Worm (Caenorhabditis elegans) whole organism, young adult: ENCODE results near the gene F46F5.11.

Experiments
- ama-1 ChIP-seq, 3 experiments: fragments of 150-350 bp in 1 of 3; sonication (generic microtip) in 2 of 3; optimal IDR thresholded peaks; 2 replicates each; lab custom pipeline; 2014 to 2018; ENCODE audit warnings: missing biosample characterization in 2 of 3, missing genetic modification characterization in 2 of 3, missing genetic modification reagents in 2 of 3
- nfya-2 ChIP-seq: fragments of 200-800 bp; sonication (Bioruptor generic); IDR thresholded peaks from 2 replicates; pipeline ENCODE4 v1.3.6; 2022; ENCODE audit warnings: missing genetic modification reagents, missing genetic modification characterization, missing compliant biosample characterization
- pha-4 ChIP-seq: fragments of 150-350 bp; sonication (generic microtip); optimal IDR thresholded peaks from 2 replicates; lab custom pipeline; 2014; ENCODE audit warnings: missing biosample characterization, missing genetic modification reagents, missing genetic modification characterization

ce11 chrII:788139-788538 is 20.4 kb upstream of the F46F5.11 start, which contains the start of gene F46F5.15:
- TF ChIP-seq ama-1 (optimal IDR thresholded peaks at IDR 0.05; lab: Kevin White, UChicago) (no peak), ama-1 (GFP tag; optimal IDR thresholded peaks at IDR 0.05; lab: Kevin White, UChicago) (no peak), nfya-2 (no peak), pha-4 (no peak)
